Fruit fly (Drosophila melanogaster): ENCODE data around the gene Obp22a.

Gene Obp22a

DNA sequence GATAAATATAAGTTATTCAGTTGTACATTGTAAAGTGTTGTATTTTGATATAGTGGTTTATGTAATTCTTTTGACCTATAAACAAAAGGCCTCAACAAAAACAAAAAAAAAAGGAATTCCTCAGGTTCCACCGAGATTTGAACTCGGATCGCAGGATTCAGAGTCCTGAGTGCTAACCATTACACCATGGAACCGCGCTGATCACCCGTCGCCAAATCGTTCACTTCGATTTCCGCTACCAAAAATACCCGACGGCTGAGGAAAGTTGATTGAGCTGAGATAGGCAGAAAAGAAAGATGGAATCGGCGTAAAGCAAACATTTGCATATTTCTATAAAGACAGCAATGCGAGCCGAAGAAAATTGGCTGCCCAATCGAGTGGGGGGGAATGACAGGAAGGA, 21.1 kb upstream of the Obp22a start (continued):
- TF ChIP-seq CG11085 (GFP tag; IDR thresholded peaks at IDR 0.05) (no peak), CG17802 (tag; optimal IDR thresholded peaks at IDR 0.05) (no peak), CG1602 (GFP tag; optimal IDR thresholded peaks at IDR 0.05) (no peak), Elba2 (GFP tag; optimal IDR thresholded peaks at IDR 0.05) (no peak), Hmx (GFP tag; optimal IDR thresholded peaks at IDR 0.05) (no peak), knrl (GFP tag; IDR thresholded peaks at IDR 0.05; ENCODE audit: partially characterized antibody) (peak; percentile 41; the same call in 1 of the 3 replicates), CG42726 (GFP tag; IDR thresholded peaks at IDR 0.05; ENCODE audit: partially characterized antibody) (peak; percentile 58), CG3065 (GFP tag; optimal IDR thresholded peaks at IDR 0.05) (no peak), Bdp1 (GFP tag; optimal IDR thresholded peaks at IDR 0.05) (peak; percentile 98), fd96Cb (tag; optimal IDR thresholded peaks at IDR 0.05) (no peak), croc (GFP tag; conservative IDR thresholded peaks at IDR 0.05) (no peak), zen2 (GFP tag; IDR thresholded peaks at IDR 0.05; ENCODE audit: partially characterized antibody) (0 out of 3 replicates have a peak, but pooled peaks have one; percentile 35), Atf-2 (GFP tag; optimal IDR thresholded peaks at IDR 0.05) (no peak), run (tag; optimal IDR thresholded peaks at IDR 0.05) (no peak), pho (GFP tag; optimal IDR thresholded peaks at IDR 0.05) (no peak), phol (tag; optimal IDR thresholded peaks at IDR 0.05) (no peak), sr (GFP tag; IDR thresholded peaks at IDR 0.05) (no peak), Dref (GFP tag; IDR thresholded peaks at IDR 0.05) (no peak), Aef1 (GFP tag; IDR thresholded peaks at IDR 0.05) (no peak), CG11723 (GFP tag; optimal IDR thresholded peaks at IDR 0.05) (no peak), CG18764 (GFP tag; optimal IDR thresholded peaks at IDR 0.05) (no peak), crol (GFP tag; IDR thresholded peaks at IDR 0.05) (no peak), Ada2b (GFP tag; IDR thresholded peaks at IDR 0.05) (no peak), CG8359 (GFP tag; optimal IDR thresholded peaks at IDR 0.05; ENCODE audit: borderline replicate concordance) (no peak), CG7745 (tag; optimal IDR thresholded peaks at IDR 0.05) (no peak), vvl (GFP tag; IDR thresholded peaks at IDR 0.05) (peak; percentile 8; the same call in 1 of the 2 replicates), bowl (GFP tag; IDR thresholded peaks at IDR 0.05) (no peak), peb (GFP tag; IDR thresholded peaks at IDR 0.05) (no peak), grau (tag; optimal IDR thresholded peaks at IDR 0.05) (no peak), CG8388 (GFP tag; optimal IDR thresholded peaks at IDR 0.05) (no peak), CG6654 (GFP tag; optimal IDR thresholded peaks at IDR 0.05) (no peak), nom (GFP tag; optimal IDR thresholded peaks at IDR 0.05) (no peak), CG2678 (tag; optimal IDR thresholded peaks at IDR 0.05) (no peak), Rfx (GFP tag; IDR thresholded peaks at IDR 0.05) (no peak), cato (GFP tag; optimal IDR thresholded peaks at IDR 0.05; ENCODE audit: borderline replicate concordance) (no peak), CG8290 (GFP tag; optimal IDR thresholded peaks at IDR 0.05) (no peak), CG8290 (tag; optimal IDR thresholded peaks at IDR 0.05) (no peak), CG1603 (tag; optimal IDR thresholded peaks at IDR 0.05) (no peak), yki (optimal IDR thresholded peaks at IDR 0.05) (no peak), PHDP (tag; optimal IDR thresholded peaks at IDR 0.05) (no peak), Abd-B (GFP tag; optimal IDR thresholded peaks at IDR 0.05) (no peak), bbx (GFP tag; IDR thresholded peaks at IDR 0.05; ENCODE audit: partially characterized antibody) (peak; percentile 68; the same call in 1 of the 2 replicates), pnt (GFP tag; optimal IDR thresholded peaks at IDR 0.05) (no peak), Poxn (GFP tag; IDR thresholded peaks at IDR 0.05) (no peak), CG4282 (GFP tag; optimal IDR thresholded peaks at IDR 0.05) (no peak), Lpt (GFP tag; optimal IDR thresholded peaks at IDR 0.05) (no peak), dm (GFP tag; optimal IDR thresholded peaks at IDR 0.05) (no peak), CG33213 (GFP tag; optimal IDR thresholded peaks at IDR 0.05) (no peak), CG7963 (GFP tag; IDR thresholded peaks at IDR 0.05; ENCODE audit: partially characterized antibody) (0 out of 3 replicates have a peak, but pooled peaks have one; percentile 34), CG3163 (GFP tag; optimal IDR thresholded peaks at IDR 0.05) (no peak), gt (GFP tag; IDR thresholded peaks at IDR 0.05) (no peak), CG13894 (tag; optimal IDR thresholded peaks at IDR 0.05) (no peak)

Data from whole organism, embryonic.